Fruit fly (Drosophila melanogaster): ENCODE data around the gene Adck5.

dm6 chr3L:11145065-11145464, 24.6 kb upstream of the Adck5 start:
- TF ChIP-seq Sin3A (optimal IDR thresholded peaks at IDR 0.05) (no peak), h (optimal IDR thresholded peaks at IDR 0.05) (no peak)

Data from Kc167 (cell line).